Fruit fly (Drosophila melanogaster) Kc167 (cell line): ENCODE data around the gene Csas.

ENCODE experiments used
- Myc ChIP-seq: fragments of >200 bp; optimal IDR thresholded peaks from 2 replicates; lab custom pipeline; 2017; ENCODE audit warnings: missing external identifiers
- Sin3A ChIP-seq: fragments of >200 bp; optimal IDR thresholded peaks from 2 replicates; lab custom pipeline; 2018; ENCODE audit warnings: missing external identifiers
- h ChIP-seq: fragments of >200 bp; optimal IDR thresholded peaks from 3 replicates; lab custom pipeline; 2018; ENCODE audit warnings: missing external identifiers
- insv ChIP-seq: fragments of >200 bp; optimal IDR thresholded peaks from 3 replicates; lab custom pipeline; 2018; ENCODE audit warnings: missing external identifiers
- psq ChIP-seq: fragments of >200 bp; optimal IDR thresholded peaks from 2 replicates; lab custom pipeline; 2017; ENCODE audit warnings: missing external identifiers
- ttk ChIP-seq: sonication (Bioruptor generic); optimal IDR thresholded peaks from 2 replicates; lab custom pipeline; 2017; ENCODE audit warnings: missing external identifiers

The Csas gene

DNA sequence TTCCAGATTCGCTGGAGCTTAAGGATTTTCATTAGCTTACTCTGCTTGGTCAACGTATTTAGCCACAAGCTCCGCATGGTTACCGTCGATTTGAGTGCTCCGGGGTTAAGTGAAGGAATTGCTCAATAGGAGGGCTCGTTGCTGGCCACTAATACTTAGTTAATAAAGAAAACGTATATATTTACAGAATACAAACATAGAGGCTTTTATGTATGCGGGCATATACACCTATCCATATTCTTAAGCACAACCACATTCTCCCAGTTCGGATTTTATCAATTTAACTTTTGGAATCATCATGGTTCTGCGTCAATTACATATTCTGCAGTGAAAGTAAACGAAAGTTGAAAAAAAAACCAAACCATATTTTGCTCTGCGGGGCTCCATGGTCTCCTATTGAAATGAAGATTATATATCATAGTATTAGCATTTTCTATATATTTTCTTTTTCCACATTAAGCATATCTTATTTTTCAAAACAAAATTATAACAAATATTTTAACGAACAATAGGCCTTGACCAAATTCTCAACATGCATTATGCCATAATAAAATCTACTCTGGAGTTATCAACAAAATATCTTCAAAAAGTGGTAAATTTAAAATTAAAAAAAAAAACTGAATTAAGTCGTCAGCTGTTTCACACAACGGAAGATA lies 11.4 kb upstream of the Csas start, which contains the start of the genes Tom20 and Gabat:
Tom20 (plus strand) TSS at position 564 of the 656 bp plus-strand sequence.
Gabat (minus strand) TSS at position 606 of the 656 bp plus-strand sequence.
- no peak for TF ChIP-seq ttk (lab: Kevin White, UChicago)
- no peak for TF ChIP-seq Sin3A (lab: Kevin White, UChicago)
- no peak for TF ChIP-seq h (lab: Kevin White, UChicago)
- no peak for TF ChIP-seq insv (lab: Kevin White, UChicago)
- no peak for TF ChIP-seq psq
- no peak for TF ChIP-seq Myc (lab: Kevin White, UChicago)

DNA sequence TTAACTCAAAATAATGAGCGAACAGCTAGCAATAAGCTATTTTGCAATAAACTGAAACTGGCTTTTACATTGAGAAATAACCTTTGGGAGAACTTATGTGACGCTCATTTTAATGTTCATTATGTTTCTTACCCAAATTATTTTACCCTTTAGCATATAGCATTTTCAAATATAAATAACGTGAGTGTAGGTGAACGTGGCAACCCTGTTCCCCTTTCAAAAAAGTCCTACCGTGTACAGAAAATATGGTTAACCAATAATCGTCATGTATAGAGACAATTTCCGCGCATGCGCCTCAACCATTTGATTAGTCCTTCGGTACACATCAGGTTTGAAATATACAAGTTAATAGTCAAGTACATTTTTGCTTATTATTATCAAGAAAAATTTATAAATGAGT lies 5.2 kb upstream of the Csas start:
- no peak for TF ChIP-seq Sin3A (lab: Kevin White, UChicago)
- no peak for TF ChIP-seq ttk (lab: Kevin White, UChicago)
- no peak for TF ChIP-seq psq
- no peak for TF ChIP-seq insv (lab: Kevin White, UChicago)
- no peak for TF ChIP-seq Myc (lab: Kevin White, UChicago)
- TF ChIP-seq h (lab: Kevin White, UChicago), result no peak

DNA sequence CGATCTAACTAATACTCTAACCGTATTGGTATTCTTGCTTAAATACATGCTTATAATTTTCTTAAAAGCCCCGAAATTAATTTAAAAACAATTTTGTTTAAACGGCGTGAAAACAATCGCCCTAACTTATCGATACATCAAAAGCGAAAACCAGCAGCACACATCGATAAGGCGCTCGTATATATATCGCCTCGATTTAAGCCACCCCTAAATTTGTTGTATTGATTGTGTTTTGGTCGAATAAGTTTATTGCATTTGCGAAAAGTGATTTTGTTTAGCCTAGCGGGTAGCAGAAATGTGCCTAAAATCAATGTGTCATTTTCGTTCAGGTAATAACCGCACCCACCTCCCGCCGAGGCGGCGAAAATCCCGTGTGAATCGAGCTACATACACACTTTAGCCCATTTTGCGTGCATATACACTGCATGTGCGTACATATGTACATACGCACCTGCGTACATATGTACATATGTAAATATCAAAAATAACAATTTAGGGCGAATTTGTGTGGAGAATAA lies 3.0 kb upstream of the Csas start, which contains the start of the genes CG7646 and Nca:
CG7646 (plus strand) TSS at position 174 of the 518 bp plus-strand sequence.
Nca (plus strand) TSS at position 174 of the 518 bp plus-strand sequence.
- TF ChIP-seq insv (lab: Kevin White, UChicago) (no peak), Sin3A (lab: Kevin White, UChicago) (no peak), h (lab: Kevin White, UChicago) (no peak), psq (no peak), Myc (lab: Kevin White, UChicago) (no peak), ttk (lab: Kevin White, UChicago) (no peak)

DNA sequence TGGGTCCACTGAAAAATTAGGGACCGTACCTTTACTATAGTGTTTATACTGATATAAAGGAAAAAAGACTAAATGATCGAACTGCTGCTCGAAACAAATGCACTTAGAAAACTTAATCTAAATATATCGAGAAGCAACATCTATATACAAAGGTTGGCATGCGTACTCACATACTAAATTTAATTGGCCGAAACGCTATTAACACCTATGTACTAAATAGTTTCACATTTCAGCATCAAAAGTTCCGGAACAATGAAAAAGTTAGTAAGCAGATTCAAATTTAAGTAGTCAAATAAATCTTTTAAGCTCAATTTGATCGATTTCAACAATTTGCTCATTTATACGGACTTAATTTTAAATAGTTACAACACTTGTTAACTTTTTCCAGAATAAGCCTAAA lies 2.3 kb upstream of the Csas start, which contains the start of gene fln:
fln (minus strand) TSS at position 101 of the 400 bp plus-strand sequence.
- TF ChIP-seq psq, result no peak
- no peak for TF ChIP-seq h (lab: Kevin White, UChicago)
- TF ChIP-seq ttk (lab: Kevin White, UChicago), result no peak
- TF ChIP-seq Sin3A (lab: Kevin White, UChicago), result no peak
- TF ChIP-seq Myc (lab: Kevin White, UChicago), result no peak
- TF ChIP-seq insv (lab: Kevin White, UChicago), result no peak

DNA sequence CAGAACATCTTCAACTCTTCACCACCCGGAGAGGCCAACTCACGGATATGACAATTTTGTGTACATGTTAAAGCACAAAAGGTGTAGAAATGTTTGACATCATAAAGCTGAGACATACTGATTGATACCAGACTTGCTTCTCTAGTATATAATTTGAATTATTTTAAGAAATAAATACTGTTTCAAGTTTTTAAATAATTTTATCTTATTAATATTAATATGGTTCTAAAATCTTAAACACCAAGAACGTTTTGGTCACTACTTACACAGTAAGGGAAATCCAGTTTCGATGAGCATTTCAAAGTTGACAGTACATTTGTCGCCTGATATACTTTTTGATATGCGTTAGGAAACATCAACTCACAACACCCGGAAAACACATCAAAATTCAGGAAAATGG lies 3.0 kb downstream of the Csas start, which contains the start of the genes hale and schuy:
hale (minus strand) TSS at position 101 of the 400 bp plus-strand sequence.
schuy (plus strand) TSS at position 326 of the 400 bp plus-strand sequence.
- no peak for TF ChIP-seq h (lab: Kevin White, UChicago)
- no peak for TF ChIP-seq Sin3A (lab: Kevin White, UChicago)
- TF ChIP-seq ttk (lab: Kevin White, UChicago), result no peak
- no peak for TF ChIP-seq insv (lab: Kevin White, UChicago)
- TF ChIP-seq Myc (lab: Kevin White, UChicago), result no peak
- no peak for TF ChIP-seq psq

DNA sequence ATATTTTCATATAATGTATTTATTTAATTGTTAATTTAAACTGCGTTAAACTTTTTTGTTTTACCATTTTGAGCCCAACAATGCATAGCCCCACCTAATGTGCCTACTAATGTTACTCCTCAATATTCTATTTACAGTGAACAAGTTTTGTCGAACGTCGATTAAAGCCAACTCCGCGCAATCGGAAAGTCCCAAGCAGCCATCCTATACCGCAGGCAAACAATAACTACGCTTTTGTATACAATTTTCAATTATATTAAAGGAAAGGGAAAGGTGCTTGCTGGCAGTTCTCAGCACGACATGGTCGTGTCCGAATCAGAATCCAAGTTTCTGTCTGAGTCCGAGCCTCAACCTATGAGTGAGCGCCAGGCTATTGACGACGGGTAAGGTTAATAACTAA lies 7.4 kb downstream of the Csas start, which contains the start of gene CG17732:
CG17732 (plus strand) TSS at position 301 of the 400 bp plus-strand sequence.
- TF ChIP-seq Myc (lab: Kevin White, UChicago), result no peak
- no peak for TF ChIP-seq psq
- TF ChIP-seq insv (lab: Kevin White, UChicago), result no peak

DNA sequence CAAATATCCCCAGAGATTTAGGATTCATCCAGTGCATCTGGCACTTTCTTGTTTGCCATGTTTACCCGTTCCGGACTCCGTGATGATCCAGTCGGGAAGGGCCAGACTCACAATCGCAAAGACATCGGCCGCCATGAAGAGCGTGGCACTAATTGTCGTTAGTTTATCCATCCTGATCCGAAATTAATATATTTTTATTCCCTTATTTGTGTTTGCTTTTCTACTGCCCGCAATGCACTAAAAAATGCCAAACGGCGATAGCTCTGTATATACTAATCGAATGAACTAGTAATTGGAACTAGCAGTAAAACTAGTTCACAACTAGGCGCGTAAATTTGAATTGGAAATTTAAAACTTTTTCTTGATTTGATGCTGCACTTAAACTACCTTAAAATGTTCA lies 9.2 kb downstream of the Csas start, which contains the start of gene CG14182:
CG14182 (minus strand) TSS at position 221 of the 400 bp plus-strand sequence.
- no peak for TF ChIP-seq Myc (lab: Kevin White, UChicago)
- no peak for TF ChIP-seq insv (lab: Kevin White, UChicago)
- no peak for TF ChIP-seq Sin3A (lab: Kevin White, UChicago)
- no peak for TF ChIP-seq h (lab: Kevin White, UChicago)

DNA sequence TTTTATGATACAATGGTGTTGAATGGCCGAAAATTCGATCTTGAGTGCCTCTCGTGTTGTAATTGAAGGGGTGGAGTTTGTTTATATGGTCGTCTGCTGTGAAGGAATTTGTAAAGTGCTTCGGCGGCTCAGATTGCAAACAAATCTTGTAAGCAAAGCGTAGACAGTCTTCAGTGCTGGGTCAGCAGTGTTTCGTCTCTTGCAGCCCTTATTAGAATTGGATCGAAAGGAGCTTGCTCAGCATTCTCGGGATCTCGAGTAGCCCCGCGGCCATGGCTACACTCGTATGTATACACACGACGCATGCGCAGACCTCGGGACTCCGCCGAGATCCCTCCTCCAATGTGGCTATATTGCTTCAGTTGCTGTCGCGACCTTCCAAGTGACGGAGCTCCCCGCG lies 10.7 kb downstream of the Csas start:
- TF ChIP-seq insv (lab: Kevin White, UChicago), result no peak
- no peak for TF ChIP-seq ttk (lab: Kevin White, UChicago)
- no peak for TF ChIP-seq psq
- TF ChIP-seq Sin3A (lab: Kevin White, UChicago), result no peak
- TF ChIP-seq h (lab: Kevin White, UChicago), result no peak
- TF ChIP-seq Myc (lab: Kevin White, UChicago), result no peak

DNA sequence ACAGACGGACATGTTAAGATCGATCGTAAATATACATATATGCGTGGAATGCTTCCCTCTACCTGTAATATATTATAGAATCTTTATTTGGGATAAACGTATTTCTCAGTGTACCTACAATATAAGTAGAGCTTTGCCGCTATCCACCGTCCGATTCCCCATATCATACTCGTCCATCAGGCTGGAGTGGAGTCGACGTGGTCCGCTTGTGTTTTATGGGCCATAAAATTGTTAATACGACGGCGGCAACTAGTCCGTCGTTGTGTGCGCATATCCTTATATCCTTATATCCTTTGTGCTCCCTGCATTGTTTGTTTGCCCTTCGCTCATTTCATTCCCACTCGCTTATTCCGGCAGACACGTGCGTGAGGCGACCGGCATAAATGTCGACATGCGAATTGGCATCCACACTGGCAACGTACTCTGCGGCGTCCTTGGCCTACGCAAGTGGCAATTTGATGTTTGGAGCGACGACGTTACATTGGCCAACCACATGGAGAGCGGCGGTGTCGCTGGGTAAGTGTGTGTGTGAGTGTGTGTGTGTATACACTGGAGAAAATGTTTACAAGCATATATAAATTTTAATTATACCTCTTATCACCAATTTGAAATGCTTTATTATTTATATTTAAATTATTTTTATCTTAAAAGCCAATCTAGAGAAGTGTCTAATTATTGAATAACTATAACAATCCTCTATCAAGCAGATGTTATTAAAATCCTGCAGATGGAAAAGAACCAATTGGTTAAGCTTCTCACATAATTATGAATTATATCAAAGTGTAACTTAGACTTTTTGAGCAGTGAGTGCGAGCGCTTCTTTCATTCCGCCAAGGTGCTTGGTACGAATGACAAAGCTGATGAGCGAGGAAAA lies 19.8 kb downstream of the Csas start:
- TF ChIP-seq ttk (lab: Kevin White, UChicago) (no peak), h (lab: Kevin White, UChicago) (no peak), Sin3A (lab: Kevin White, UChicago) (no peak), Myc (lab: Kevin White, UChicago) (no peak), insv (lab: Kevin White, UChicago) (no peak), psq (no peak)

DNA sequence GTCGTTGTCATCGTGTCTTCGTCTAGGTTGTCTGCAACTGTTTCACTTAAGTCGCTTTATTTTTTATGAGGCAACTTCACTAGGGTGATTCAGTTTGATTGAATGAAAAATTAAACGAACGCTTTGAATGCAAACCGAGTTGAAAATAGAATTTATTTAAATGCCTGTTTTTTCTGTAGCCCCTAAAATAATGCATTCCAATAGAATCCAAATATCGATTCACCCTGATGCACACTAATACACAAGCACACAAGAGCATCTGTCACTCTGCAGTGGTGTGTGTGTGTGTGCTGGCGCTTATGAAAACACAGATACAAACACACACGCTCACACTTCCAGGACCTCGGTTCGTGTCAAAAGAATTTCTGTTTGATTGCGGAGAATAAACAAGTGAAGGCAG lies 27.0 kb downstream of the Csas start:
- TF ChIP-seq psq, result no peak
- TF ChIP-seq ttk (lab: Kevin White, UChicago), result no peak
- no peak for TF ChIP-seq h (lab: Kevin White, UChicago)
- no peak for TF ChIP-seq Sin3A (lab: Kevin White, UChicago)
- TF ChIP-seq Myc (lab: Kevin White, UChicago), result no peak
- TF ChIP-seq insv (lab: Kevin White, UChicago), result no peak

DNA sequence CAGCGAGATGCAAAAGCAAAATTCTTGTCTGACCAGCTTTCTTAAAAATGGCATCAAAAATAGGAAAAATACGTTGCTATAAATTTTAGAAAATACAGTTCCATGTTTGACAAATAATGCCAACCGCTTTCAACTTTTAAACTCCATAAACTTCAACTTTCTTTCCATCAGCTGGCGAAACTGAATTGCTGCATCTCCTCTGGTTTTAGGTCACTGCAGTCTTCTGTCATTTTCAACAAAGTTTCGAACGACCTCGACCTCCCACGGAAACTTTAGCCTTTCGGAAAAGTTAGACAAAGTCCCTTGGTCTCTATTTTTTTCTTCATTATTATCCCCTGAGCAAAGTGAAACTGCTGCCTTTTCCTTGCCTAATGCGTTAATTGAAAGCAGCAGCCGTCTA lies 33.1 kb downstream of the Csas start, which contains the start of gene CG42263:
CG42263 (minus strand) TSS at position 101 of the 400 bp plus-strand sequence.
- no peak for TF ChIP-seq h (lab: Kevin White, UChicago)
- TF ChIP-seq insv (lab: Kevin White, UChicago), result no peak
- no peak for TF ChIP-seq Myc (lab: Kevin White, UChicago)
- TF ChIP-seq Sin3A (lab: Kevin White, UChicago), result no peak
- TF ChIP-seq psq, result no peak
- TF ChIP-seq ttk (lab: Kevin White, UChicago), result no peak
